Fruit fly (Drosophila melanogaster) whole organism, embryonic: Measurements from ENCODE around the gene Oatp33Eb.

Source experiments
- Adf1 ChIP-seq: fragments of 200-800 bp; sonication (Bioruptor generic); IDR thresholded peaks from 2 replicates; pipeline ENCODE4 v1.3.6; 2022; ENCODE audit warnings: missing biosample characterization, missing genetic modification characterization
- Antp ChIP-seq: fragments of 200-800 bp; sonication (Bioruptor generic); optimal IDR thresholded peaks from 3 replicates; lab custom pipeline; 2016; ENCODE audit warnings: missing biosample characterization, missing genetic modification characterization
- Atf-2 ChIP-seq: fragments of 200-800 bp; sonication (Bioruptor generic); optimal IDR thresholded peaks from 2 replicates; lab custom pipeline; 2016; ENCODE audit warnings: missing biosample characterization, missing genetic modification characterization
- B-H1 ChIP-seq: fragments of 200-800 bp; sonication (Bioruptor generic); IDR thresholded peaks from 3 replicates; pipeline ENCODE4 v1.3.6; 2022; ENCODE audit warnings: missing biosample characterization, missing genetic modification characterization
- CG10147 ChIP-seq: fragments of 200-800 bp; sonication (Bioruptor generic); optimal IDR thresholded peaks from 2 replicates; lab custom pipeline; 2019; ENCODE audit warnings: missing biosample characterization, mild to moderate bottlenecking, missing genetic modification characterization, moderate library complexity
- CG10366 ChIP-seq: fragments of 200-800 bp; sonication (Bioruptor generic); IDR thresholded peaks from 2 replicates; pipeline ENCODE4 v1.3.6; 2022; ENCODE audit warnings: missing biosample characterization, missing genetic modification characterization
- CG11560 ChIP-seq: fragments of 200-800 bp; sonication (Bioruptor generic); IDR thresholded peaks from 3 replicates; pipeline ENCODE4 v1.3.6; 2022; ENCODE audit warnings: missing biosample characterization, missing genetic modification characterization
- CG12299 ChIP-seq: fragments of 200-800 bp; sonication (Bioruptor generic); optimal IDR thresholded peaks from 2 replicates; lab custom pipeline; 2018; ENCODE audit warnings: missing biosample characterization, mild to moderate bottlenecking, missing genetic modification characterization
- CG13775 ChIP-seq: fragments of 200-800 bp; sonication (Bioruptor generic); optimal IDR thresholded peaks from 3 replicates; lab custom pipeline; 2017; ENCODE audit warnings: missing biosample characterization, mild to moderate bottlenecking, missing genetic modification characterization
- CG15601 ChIP-seq: fragments of 200-800 bp; sonication (Bioruptor generic); optimal IDR thresholded peaks from 3 replicates; lab custom pipeline; 2019; ENCODE audit warnings: missing biosample characterization, mild to moderate bottlenecking, missing genetic modification characterization, moderate library complexity
- CG1647 ChIP-seq: fragments of 200-800 bp; sonication (Bioruptor generic); optimal IDR thresholded peaks from 3 replicates; lab custom pipeline; 2016; ENCODE audit warnings: missing biosample characterization, missing genetic modification characterization
- CG17186 ChIP-seq: fragments of 200-800 bp; sonication (Bioruptor generic); optimal IDR thresholded peaks from 3 replicates; lab custom pipeline; 2017; ENCODE audit warnings: missing biosample characterization, missing genetic modification reagents, missing genetic modification characterization
- CG17568 ChIP-seq: fragments of 200-800 bp; sonication (Bioruptor generic); optimal IDR thresholded peaks from 2 replicates; lab custom pipeline; 2018; ENCODE audit warnings: missing biosample characterization, mild to moderate bottlenecking, missing genetic modification characterization, moderate library complexity
- CG18011 ChIP-seq: fragments of 200-800 bp; sonication (Bioruptor generic); optimal IDR thresholded peaks from 2 replicates; lab custom pipeline; 2017; ENCODE audit warnings: missing biosample characterization, missing genetic modification characterization, mild to moderate bottlenecking, moderate library complexity, missing genotype
- CG30403 ChIP-seq: fragments of 200-800 bp; sonication (Bioruptor generic); optimal IDR thresholded peaks from 3 replicates; lab custom pipeline; 2016; ENCODE audit warnings: missing biosample characterization, missing genetic modification characterization
- CG30431 ChIP-seq: fragments of 200-800 bp; sonication (Bioruptor generic); optimal IDR thresholded peaks from 2 replicates; lab custom pipeline; 2017; ENCODE audit warnings: missing biosample characterization, missing genetic modification characterization
- CG33213 ChIP-seq: fragments of 200-800 bp; sonication (Bioruptor generic); optimal IDR thresholded peaks from 3 replicates; lab custom pipeline; 2016; ENCODE audit warnings: missing biosample characterization, missing genetic modification characterization
- CG34376 ChIP-seq: fragments of 200-800 bp; sonication (Bioruptor generic); optimal IDR thresholded peaks from 2 replicates; lab custom pipeline; 2018; ENCODE audit warnings: missing biosample characterization, mild to moderate bottlenecking, missing genetic modification characterization
- CG6854 ChIP-seq: fragments of 200-800 bp; sonication (Bioruptor generic); optimal IDR thresholded peaks from 3 replicates; lab custom pipeline; 2017; ENCODE audit warnings: missing biosample characterization, mild to moderate bottlenecking, missing genetic modification characterization
- CG7839 ChIP-seq: fragments of 200-800 bp; sonication (Bioruptor generic); optimal IDR thresholded peaks from 3 replicates; lab custom pipeline; 2018; ENCODE audit warnings: missing biosample characterization, mild to moderate bottlenecking, missing genetic modification characterization, moderate library complexity
- CG8944 ChIP-seq: fragments of 200-800 bp; sonication (Bioruptor generic); optimal IDR thresholded peaks from 3 replicates; lab custom pipeline; 2016; ENCODE audit warnings: missing biosample characterization, missing genetic modification characterization
- CG9727 ChIP-seq: fragments of 200-800 bp; sonication (Bioruptor generic); optimal IDR thresholded peaks from 3 replicates; lab custom pipeline; 2017; ENCODE audit warnings: missing biosample characterization, mild to moderate bottlenecking, missing genetic modification characterization
- D19A ChIP-seq: fragments of 200-800 bp; optimal IDR thresholded peaks from 3 replicates; lab custom pipeline; 2019; ENCODE audit warnings: missing biosample characterization, mild to moderate bottlenecking, missing genetic modification characterization, moderate library complexity
- Dbx ChIP-seq: fragments of 200-800 bp; sonication (Bioruptor generic); IDR thresholded peaks from 3 replicates; pipeline ENCODE4 v1.3.6; 2022; ENCODE audit warnings: missing biosample characterization, missing genetic modification characterization
- Dip3 ChIP-seq: fragments of 200-800 bp; sonication (Bioruptor generic); optimal IDR thresholded peaks from 3 replicates; lab custom pipeline; 2016; ENCODE audit warnings: missing biosample characterization, missing genetic modification characterization
- Ets97D ChIP-seq: fragments of 200-800 bp; sonication (Bioruptor generic); optimal IDR thresholded peaks from 3 replicates; lab custom pipeline; 2016; ENCODE audit warnings: missing biosample characterization, missing genetic modification characterization
- Gsc ChIP-seq: fragments of 200-800 bp; sonication (Bioruptor generic); IDR thresholded peaks from 2 replicates; pipeline ENCODE4 v1.3.6; 2022; ENCODE audit warnings: missing biosample characterization, missing genetic modification characterization
- HmgZ ChIP-seq: fragments of 200-800 bp; sonication (Bioruptor generic); optimal IDR thresholded peaks from 2 replicates; lab custom pipeline; 2018; ENCODE audit warnings: missing biosample characterization, mild to moderate bottlenecking, missing genetic modification characterization
- Trl ChIP-seq, 3 experiments: fragments of >200 bp in 2 of 3; fragments of 200-800 bp in 1 of 3; sonication (Bioruptor generic) in 1 of 3; optimal IDR thresholded peaks; 2 replicates in 1 of 3; 3 replicates in 2 of 3; lab custom pipeline; 2016 to 2017; ENCODE audit warnings: missing biosample characterization in 1 of 3, missing genetic modification characterization in 1 of 3
- abd-A ChIP-seq: fragments of 200-800 bp; sonication (Bioruptor generic); optimal IDR thresholded peaks from 3 replicates; lab custom pipeline; 2019; ENCODE audit warnings: missing biosample characterization, mild to moderate bottlenecking, missing genetic modification characterization, moderate library complexity
- ac ChIP-seq: fragments of 200-800 bp; sonication (Bioruptor generic); optimal IDR thresholded peaks from 3 replicates; lab custom pipeline; 2017; ENCODE audit warnings: missing biosample characterization, mild to moderate bottlenecking, missing genetic modification characterization
- exex ChIP-seq: fragments of 200-800 bp; sonication (Bioruptor generic); optimal IDR thresholded peaks from 4 replicates; lab custom pipeline; 2018; ENCODE audit warnings: missing biosample characterization, mild to moderate bottlenecking, missing genetic modification characterization, moderate library complexity
- fd3F ChIP-seq: fragments of 200-800 bp; sonication (Bioruptor generic); optimal IDR thresholded peaks from 2 replicates; lab custom pipeline; 2018; ENCODE audit warnings: missing biosample characterization, mild to moderate bottlenecking, missing genetic modification characterization, moderate library complexity
- ftz-f1 ChIP-seq: fragments of 200-800 bp; sonication (Bioruptor generic); optimal IDR thresholded peaks from 2 replicates; lab custom pipeline; 2016; ENCODE audit warnings: missing biosample characterization, missing genetic modification characterization
- gro ChIP-seq: fragments of 200-800 bp; sonication (Bioruptor generic); optimal IDR thresholded peaks from 2 replicates; lab custom pipeline; 2016; ENCODE audit warnings: missing biosample characterization, missing genetic modification characterization
- gt ChIP-seq: fragments of 200-800 bp; sonication (Bioruptor generic); IDR thresholded peaks from 2 replicates; pipeline ENCODE4 v1.3.6; 2022; ENCODE audit warnings: missing biosample characterization, missing genetic modification characterization
- kay ChIP-seq: fragments of 200-800 bp; sonication (Bioruptor generic); optimal IDR thresholded peaks from 2 replicates; lab custom pipeline; 2016; ENCODE audit warnings: missing biosample characterization, missing genetic modification characterization
- ken ChIP-seq: fragments of 200-800 bp; sonication (Bioruptor generic); IDR thresholded peaks from 3 replicates; pipeline ENCODE4 v1.3.6; 2022; ENCODE audit warnings: missing biosample characterization, missing genetic modification characterization
- lmd ChIP-seq: fragments of 200-800 bp; sonication (Bioruptor generic); IDR thresholded peaks from 2 replicates; pipeline ENCODE4 v1.3.6; 2022; ENCODE audit warnings: missing biosample characterization, missing genetic modification characterization
- maf-S ChIP-seq: fragments of 200-800 bp; sonication (Bioruptor generic); optimal IDR thresholded peaks from 2 replicates; lab custom pipeline; 2016; ENCODE audit warnings: missing biosample characterization, missing genetic modification characterization
- odd ChIP-seq: fragments of 200-800 bp; sonication (Bioruptor generic); optimal IDR thresholded peaks from 2 replicates; lab custom pipeline; 2017; ENCODE audit warnings: missing biosample characterization, mild to moderate bottlenecking, missing genetic modification characterization
- otp ChIP-seq: fragments of 200-800 bp; sonication (Bioruptor generic); IDR thresholded peaks from 3 replicates; pipeline ENCODE4, ENCODE4 v1.3.6; 2022; ENCODE audit warnings: missing biosample characterization, missing genetic modification characterization
- pfk ChIP-seq: fragments of 200-800 bp; sonication (Bioruptor generic); optimal IDR thresholded peaks from 2 replicates; lab custom pipeline; 2018; ENCODE audit warnings: missing biosample characterization, mild to moderate bottlenecking, missing genetic modification characterization, moderate library complexity
- ranshi ChIP-seq: fragments of 200-800 bp; sonication (Bioruptor generic); IDR thresholded peaks from 2 replicates; pipeline ENCODE4 v1.3.6; 2022; ENCODE audit warnings: missing biosample characterization, missing genetic modification characterization
- seq ChIP-seq: fragments of 200-800 bp; sonication (Bioruptor generic); IDR thresholded peaks from 2 replicates; pipeline ENCODE4 v1.3.6; 2022; ENCODE audit warnings: missing biosample characterization, missing genetic modification characterization
- shn ChIP-seq: fragments of 200-800 bp; sonication (Bioruptor generic); optimal IDR thresholded peaks from 3 replicates; lab custom pipeline; 2016; ENCODE audit warnings: missing biosample characterization, missing genetic modification characterization
- slbo ChIP-seq: fragments of 200-800 bp; sonication (Bioruptor generic); IDR thresholded peaks from 2 replicates; pipeline ENCODE4 v1.3.6; 2022; ENCODE audit warnings: missing biosample characterization, missing genetic modification characterization
- so ChIP-seq: fragments of 200-800 bp; sonication (Bioruptor generic); IDR thresholded peaks from 3 replicates; pipeline ENCODE4 v1.3.6; 2022; ENCODE audit warnings: missing biosample characterization, missing genetic modification characterization
- sr ChIP-seq: fragments of 200-800 bp; sonication (Bioruptor generic); IDR thresholded peaks from 3 replicates; pipeline ENCODE4 v1.3.6; 2022; ENCODE audit warnings: missing biosample characterization, missing genetic modification characterization
- stwl ChIP-seq: fragments of 200-800 bp; sonication (Bioruptor generic); optimal IDR thresholded peaks from 3 replicates; lab custom pipeline; 2018; ENCODE audit warnings: missing biosample characterization, mild to moderate bottlenecking, missing genetic modification characterization, moderate library complexity
- wdn ChIP-seq: fragments of 200-800 bp; sonication (Bioruptor generic); IDR thresholded peaks from 2 replicates; pipeline ENCODE4 v1.3.6; 2022; ENCODE audit warnings: missing biosample characterization, missing genetic modification characterization

Gene Oatp33Eb

DNA sequence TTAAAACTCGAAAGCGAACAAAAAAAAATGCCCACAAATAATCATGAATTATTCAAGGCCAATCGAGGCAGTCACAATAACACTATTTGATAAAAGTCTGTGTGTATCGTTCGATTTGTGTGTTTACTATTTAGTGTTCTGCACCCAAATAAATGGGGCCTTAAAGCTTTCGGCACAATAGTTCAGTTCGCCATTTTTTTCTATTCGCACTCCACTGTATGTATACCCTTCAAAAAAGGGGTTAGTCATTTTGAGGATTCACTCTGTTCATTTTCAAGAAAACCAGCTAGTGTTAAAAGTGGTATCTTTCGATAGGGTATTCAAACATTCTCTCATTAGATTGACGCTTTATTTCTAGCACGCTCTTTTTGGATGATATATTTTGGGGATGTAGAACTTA is 19.4 kb downstream of the Oatp33Eb start:
- TF ChIP-seq B-H1, result peak; percentile 19; the same call in 1 of the 3 replicates
- TF ChIP-seq CG33213 (GFP tag; lab: Kevin White, UChicago), result peak; percentile 3
- TF ChIP-seq stwl (tag; lab: Kevin White, UChicago), result no peak
- TF ChIP-seq CG10147 (GFP tag; lab: Kevin White, UChicago), result peak; percentile 23
- peak; percentile 29 for TF ChIP-seq Atf-2 (GFP tag; lab: Kevin White, UChicago)
- no peak; the same call in 1 of the 2 replicates for TF ChIP-seq Adf1 (GFP tag; lab: Robert Waterston, UW)
- TF ChIP-seq gt (GFP tag; lab: Robert Waterston, UW), result no peak
- no peak for TF ChIP-seq CG15601 (tag; lab: Kevin White, UChicago)
- no peak for TF ChIP-seq ken
- TF ChIP-seq ac, result no peak
- TF ChIP-seq CG6854 (GFP tag; lab: Kevin White, UChicago), result peak; percentile 14
- TF ChIP-seq shn (GFP tag; lab: Kevin White, UChicago), result peak; percentile 58
- peak; percentile 62 for TF ChIP-seq CG18011 (GFP tag; lab: Kevin White, UChicago)
- no peak for TF ChIP-seq Ets97D (GFP tag; lab: Kevin White, UChicago)
- TF ChIP-seq gro (GFP tag; lab: Kevin White, UChicago), result peak; percentile 92
- TF ChIP-seq lmd, result peak; percentile 44; the same call in 1 of the 2 replicates
- TF ChIP-seq wdn, result peak; percentile 67; the same call in 1 of the 2 replicates
- TF ChIP-seq CG17186 (GFP tag; lab: Kevin White, UChicago), result no peak
- no peak for TF ChIP-seq CG11560 (tag; lab: Robert Waterston, UW)
- TF ChIP-seq slbo, result peak; percentile 88
- TF ChIP-seq seq, result peak; percentile 50; the same call in 1 of the 2 replicates
- peak; percentile 40 for TF ChIP-seq CG13775
- 0 out of 2 replicates have a peak, but pooled peaks have one; percentile 33 for TF ChIP-seq ranshi
- peak; percentile 45 for TF ChIP-seq CG12299 (tag; lab: Kevin White, UChicago)
- TF ChIP-seq otp (GFP tag; lab: Robert Waterston, UW), result 0 out of 3 replicates have a peak, but pooled peaks have one; percentile 48
- TF ChIP-seq pfk (GFP tag; lab: Kevin White, UChicago), result no peak
- TF ChIP-seq kay (GFP tag; lab: Kevin White, UChicago), result peak; percentile 17
- no peak for TF ChIP-seq Trl (optimal IDR thresholded peaks at IDR 0.05; lab: Kevin White, UChicago)
- peak; percentile 38 for TF ChIP-seq Trl (GFP tag; optimal IDR thresholded peaks at IDR 0.05; lab: Kevin White, UChicago)
- peak; percentile 38 for TF ChIP-seq CG30403 (GFP tag; lab: Kevin White, UChicago)
- TF ChIP-seq maf-S (GFP tag; lab: Kevin White, UChicago), result peak; percentile 18
- peak; percentile 89 for TF ChIP-seq D19A (tag; lab: Kevin White, UChicago)
- peak; percentile 96 for TF ChIP-seq abd-A (tag; lab: Kevin White, UChicago)
- TF ChIP-seq Antp, result peak; percentile 48
- 0 out of 2 replicates have a peak, but pooled peaks have one; percentile 8 for TF ChIP-seq CG10366 (GFP tag; lab: Robert Waterston, UW)
- peak; percentile 21 for TF ChIP-seq CG1647
- peak; percentile 76 for TF ChIP-seq ftz-f1
- TF ChIP-seq CG17568, result no peak
- peak; percentile 12 for TF ChIP-seq CG8944 (GFP tag; lab: Kevin White, UChicago)
- no peak for TF ChIP-seq Gsc (GFP tag; lab: Robert Waterston, UW)
- peak; percentile 81 for TF ChIP-seq Dbx (GFP tag; lab: Robert Waterston, UW)
- TF ChIP-seq so (GFP tag; lab: Robert Waterston, UW), result 0 out of 3 replicates have a peak, but pooled peaks have one; percentile 24
- TF ChIP-seq CG34376 (GFP tag; lab: Kevin White, UChicago), result peak; percentile 73
- peak; percentile 47 for TF ChIP-seq CG9727
- peak; percentile 51 for TF ChIP-seq CG7839
- no peak for TF ChIP-seq CG30431 (GFP tag; lab: Kevin White, UChicago)
- no peak for TF ChIP-seq sr
- TF ChIP-seq Dip3, result peak; percentile 43
- TF ChIP-seq odd (GFP tag; lab: Kevin White, UChicago), result no peak
- peak; percentile 54 for TF ChIP-seq HmgZ
- TF ChIP-seq fd3F (GFP tag; lab: Kevin White, UChicago), result peak; percentile 56
- peak; percentile 61 for TF ChIP-seq exex (tag; lab: Kevin White, UChicago)
